Worm (Caenorhabditis elegans) whole organism, L1 larva: ENCODE measurements around the gene F26D11.12.

Experiments used
- aly-2 ChIP-seq: fragments of 150-350 bp; optimal IDR thresholded peaks from 2 replicates; lab custom pipeline; 2014; ENCODE audit warnings: missing biosample characterization, missing genetic modification characterization
- ceh-82 ChIP-seq, 3 experiments: fragments of 150-350 bp in 1 of 3; sonication (generic microtip) in 2 of 3; optimal IDR thresholded peaks; 2 replicates each; lab custom pipeline; 2014 to 2017; ENCODE audit warnings: missing biosample characterization in 3 of 3, missing genetic modification characterization in 3 of 3
- ces-1 ChIP-seq: fragments of 150-350 bp; optimal IDR thresholded peaks from 2 replicates; lab custom pipeline; 2014; ENCODE audit warnings: missing biosample characterization, missing genetic modification reagents, missing genetic modification characterization
- dpl-1 ChIP-seq, 3 experiments: fragments of 150-350 bp in 2 of 3; sonication (generic microtip) in 1 of 3; optimal IDR thresholded peaks; 2 replicates each; lab custom pipeline; 2014 to 2017; ENCODE audit warnings: missing biosample characterization in 3 of 3, missing genetic modification characterization in 3 of 3, missing genetic modification reagents in 3 of 3
- egl-27 ChIP-seq, 2 experiments: fragments of 150-350 bp in 1 of 2; sonication (generic microtip); optimal IDR thresholded peaks; 3 replicates each; lab custom pipeline; 2017 to 2018; ENCODE audit warnings: missing biosample characterization in 2 of 2, missing genetic modification characterization in 2 of 2, missing genetic modification reagents in 2 of 2
- lin-15B ChIP-seq: fragments of 150-350 bp; sonication (generic microtip); optimal IDR thresholded peaks from 3 replicates; lab custom pipeline; 2014; ENCODE audit warnings: missing biosample characterization, missing genetic modification characterization
- lin-39 ChIP-seq: fragments of 150-350 bp; optimal IDR thresholded peaks from 2 replicates; lab custom pipeline; 2014; ENCODE audit warnings: missing biosample characterization, missing genetic modification reagents, missing genetic modification characterization
- nhr-19 ChIP-seq: fragments of 200-800 bp; sonication (Bioruptor generic); conservative IDR thresholded peaks from 2 replicates; pipeline ENCODE4 v1.3.6; 2022; ENCODE audit warnings: missing genetic modification characterization, missing compliant biosample characterization
- nhr-20 ChIP-seq: sonication (generic microtip); optimal IDR thresholded peaks from 2 replicates; lab custom pipeline; 2016; ENCODE audit warnings: mild to moderate bottlenecking, missing genetic modification characterization, missing compliant biosample characterization
- nhr-77 ChIP-seq: fragments of 150-350 bp; optimal IDR thresholded peaks from 2 replicates; lab custom pipeline; 2014; ENCODE audit warnings: missing biosample characterization, missing genetic modification characterization
- sup-37 ChIP-seq: fragments of 200-800 bp; sonication (Bioruptor generic); optimal IDR thresholded peaks from 2 replicates; lab custom pipeline; 2018; ENCODE audit warnings: mild to moderate bottlenecking, missing genetic modification characterization, missing compliant biosample characterization
- swsn-7 ChIP-seq: sonication (generic microtip); optimal IDR thresholded peaks from 2 replicates; lab custom pipeline; 2016; ENCODE audit warnings: missing genetic modification characterization, missing compliant biosample characterization
- unc-62 ChIP-seq: fragments of 150-350 bp; optimal IDR thresholded peaks from 2 replicates; lab custom pipeline; 2014; ENCODE audit warnings: missing biosample characterization, missing genetic modification reagents, missing genetic modification characterization

DNA sequence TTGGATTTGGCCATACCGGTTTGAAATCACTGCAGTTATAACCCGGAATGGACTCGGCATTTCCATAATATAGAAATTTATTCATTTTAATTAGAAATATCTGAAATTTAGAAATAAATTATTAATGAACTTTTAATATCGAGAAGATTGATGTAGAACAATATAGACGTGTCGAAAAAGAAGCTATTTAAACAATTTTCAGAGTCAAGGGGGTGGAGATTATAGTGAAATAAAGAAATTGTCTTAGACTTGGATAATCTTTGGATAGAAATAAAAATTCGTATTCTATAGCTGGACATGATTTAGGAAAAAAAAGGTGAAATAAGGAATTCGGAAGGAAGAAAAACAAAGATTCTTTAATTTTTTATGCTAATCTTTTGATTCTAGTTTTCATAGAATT lies 14.8 kb downstream of the F26D11.12 start, which contains the start of gene srt-53:
- TF ChIP-seq ces-1 (no peak), dpl-1 (GFP tag; optimal IDR thresholded peaks at IDR 0.05; lab: Kevin White, UChicago) (no peak), unc-62 (GFP tag; lab: Kevin White, UChicago) (no peak), swsn-7 (tag; lab: Kevin White, UChicago) (no peak), nhr-19 (no peak), lin-39 (tag; lab: Kevin White, UChicago) (no peak), sup-37 (no peak), lin-15B (tag; lab: Kevin White, UChicago) (no peak), nhr-77 (tag; lab: Kevin White, UChicago) (no peak), aly-2 (no peak), nhr-20 (tag; lab: Kevin White, UChicago) (no peak), egl-27 (tag; optimal IDR thresholded peaks at IDR 0.05; lab: Kevin White, UChicago) (no peak), ceh-82 (tag; optimal IDR thresholded peaks at IDR 0.05; lab: Kevin White, UChicago) (no peak)
